Worm (Caenorhabditis elegans) whole organism, late embryonic: ENCODE measurements around the gene K09E2.1.

Experiments used
- Y22D7AL.16 ChIP-seq: sonication (generic microtip); optimal IDR thresholded peaks from 2 replicates; lab custom pipeline; 2016; ENCODE audit warnings: missing genetic modification characterization, missing compliant biosample characterization
- ahr-1 ChIP-seq: sonication (generic microtip); optimal IDR thresholded peaks from 2 replicates; lab custom pipeline; 2016; ENCODE audit warnings: missing genetic modification characterization, missing compliant biosample characterization
- ama-1 ChIP-seq: fragments of 150-350 bp; optimal IDR thresholded peaks from 2 replicates; lab custom pipeline; 2014
- ceh-14 ChIP-seq: sonication (generic microtip); optimal IDR thresholded peaks from 2 replicates; lab custom pipeline; 2016; ENCODE audit warnings: missing genotype, missing genetic modification characterization, missing compliant biosample characterization
- ceh-18 ChIP-seq: sonication (generic microtip); optimal IDR thresholded peaks from 2 replicates; lab custom pipeline; 2016; ENCODE audit warnings: missing genetic modification characterization, missing compliant biosample characterization
- ceh-19 ChIP-seq: fragments of 200-800 bp; sonication (Bioruptor generic); optimal IDR thresholded peaks from 2 replicates; lab custom pipeline; 2018; ENCODE audit warnings: mild to moderate bottlenecking, missing genetic modification characterization, missing compliant biosample characterization
- ceh-2 ChIP-seq: sonication (generic microtip); optimal IDR thresholded peaks from 2 replicates; lab custom pipeline; 2016; ENCODE audit warnings: missing genotype, missing genetic modification characterization, missing compliant biosample characterization
- ceh-30 ChIP-seq: fragments of 150-350 bp; optimal IDR thresholded peaks from 2 replicates; lab custom pipeline; 2014; ENCODE audit warnings: missing biosample characterization, missing genetic modification characterization
- ceh-31 ChIP-seq: sonication (generic microtip); optimal IDR thresholded peaks from 2 replicates; lab custom pipeline; 2016; ENCODE audit warnings: missing genetic modification characterization, missing compliant biosample characterization
- ceh-34 ChIP-seq: sonication (generic microtip); optimal IDR thresholded peaks from 2 replicates; lab custom pipeline; 2016; ENCODE audit warnings: mild to moderate bottlenecking, missing genetic modification characterization, missing compliant biosample characterization
- ceh-45 ChIP-seq: fragments of 200-800 bp; sonication (Bioruptor generic); IDR thresholded peaks from 2 replicates; pipeline ENCODE4 v1.3.6; 2022; ENCODE audit warnings: missing genetic modification reagents, missing genetic modification characterization, missing compliant biosample characterization
- ceh-48 ChIP-seq: sonication (generic microtip); optimal IDR thresholded peaks from 2 replicates; lab custom pipeline; 2016; ENCODE audit warnings: missing genetic modification characterization, inconsistent platforms, missing compliant biosample characterization
- ceh-6 ChIP-seq: fragments of 200-800 bp; sonication (Bioruptor generic); optimal IDR thresholded peaks from 2 replicates; lab custom pipeline; 2018; ENCODE audit warnings: mild to moderate bottlenecking, missing genetic modification characterization, missing compliant biosample characterization
- ceh-9 ChIP-seq: sonication (generic microtip); optimal IDR thresholded peaks from 2 replicates; lab custom pipeline; 2016; ENCODE audit warnings: mild to moderate bottlenecking, missing genetic modification characterization, inconsistent platforms, missing compliant biosample characterization
- dmd-4 ChIP-seq: sonication (generic microtip); optimal IDR thresholded peaks from 2 replicates; lab custom pipeline; 2016; ENCODE audit warnings: borderline replicate concordance, missing genetic modification characterization, missing compliant biosample characterization
- eyg-1 ChIP-seq: sonication (generic microtip); optimal IDR thresholded peaks from 2 replicates; lab custom pipeline; 2016; ENCODE audit warnings: missing genotype, missing genetic modification characterization, missing compliant biosample characterization
- gmeb-2 ChIP-seq: sonication (generic microtip); optimal IDR thresholded peaks from 2 replicates; lab custom pipeline; 2016; ENCODE audit warnings: missing genetic modification characterization, inconsistent platforms, missing compliant biosample characterization
- hlh-30 ChIP-seq: sonication (generic microtip); optimal IDR thresholded peaks from 2 replicates; lab custom pipeline; 2017; ENCODE audit warnings: antibody characterized with exemption, missing genetic modification characterization, missing compliant biosample characterization; ENCODE audit not compliant: insufficient read depth
- hlh-8 ChIP-seq: sonication (generic microtip); optimal IDR thresholded peaks from 2 replicates; lab custom pipeline; 2016; ENCODE audit warnings: missing genotype, missing genetic modification characterization, missing compliant biosample characterization
- lin-11 ChIP-seq: fragments of 200-800 bp; sonication (Bioruptor generic); optimal IDR thresholded peaks from 2 replicates; lab custom pipeline; 2018; ENCODE audit warnings: mild to moderate bottlenecking, missing genetic modification characterization, missing compliant biosample characterization
- madf-2 ChIP-seq: sonication (generic microtip); optimal IDR thresholded peaks from 2 replicates; lab custom pipeline; 2017; ENCODE audit warnings: missing genetic modification characterization, missing compliant biosample characterization
- nfya-1 ChIP-seq: sonication (generic microtip); optimal IDR thresholded peaks from 2 replicates; lab custom pipeline; 2017; ENCODE audit warnings: missing genetic modification characterization, mild to moderate bottlenecking, missing compliant biosample characterization, antibody characterized with exemption, moderate library complexity
- nhr-11 ChIP-seq: fragments of 150-350 bp; optimal IDR thresholded peaks from 2 replicates; lab custom pipeline; 2014; ENCODE audit warnings: missing biosample characterization, missing genetic modification characterization
- pat-9 ChIP-seq: fragments of 200-800 bp; sonication (Bioruptor generic); optimal IDR thresholded peaks from 2 replicates; lab custom pipeline; 2018; ENCODE audit warnings: mild to moderate bottlenecking, missing genetic modification characterization, moderate library complexity, missing compliant biosample characterization
- pax-1 ChIP-seq: fragments of 150-350 bp; optimal IDR thresholded peaks from 2 replicates; lab custom pipeline; 2014; ENCODE audit warnings: missing biosample characterization, missing genetic modification characterization
- ref-2 ChIP-seq: sonication (generic microtip); optimal IDR thresholded peaks from 2 replicates; lab custom pipeline; 2016; ENCODE audit warnings: missing genetic modification characterization, missing compliant biosample characterization
- rnt-1 ChIP-seq: sonication (generic microtip); optimal IDR thresholded peaks from 2 replicates; lab custom pipeline; 2016; ENCODE audit warnings: missing genetic modification characterization, missing compliant biosample characterization
- sdc-2 ChIP-seq: sonication (generic microtip); optimal IDR thresholded peaks from 2 replicates; lab custom pipeline; 2016; ENCODE audit warnings: missing genotype, missing genetic modification characterization, missing compliant biosample characterization
- sox-2 ChIP-seq: fragments of 200-800 bp; sonication (Bioruptor generic); IDR thresholded peaks from 2 replicates; pipeline ENCODE4 v1.3.6; 2022; ENCODE audit warnings: missing genetic modification reagents, missing genetic modification characterization, missing compliant biosample characterization
- sox-4 ChIP-seq: sonication (generic microtip); optimal IDR thresholded peaks from 2 replicates; lab custom pipeline; 2017; ENCODE audit warnings: mild to moderate bottlenecking, missing genetic modification characterization, inconsistent platforms, missing compliant biosample characterization
- ttx-3 ChIP-seq: sonication (generic microtip); optimal IDR thresholded peaks from 2 replicates; lab custom pipeline; 2016; ENCODE audit warnings: missing genetic modification reagents, missing genetic modification characterization, missing compliant biosample characterization
- unc-3 ChIP-seq, 2 experiments: fragments of 200-800 bp in 1 of 2; sonication (Bioruptor generic) in 1 of 2; sonication (generic microtip) in 1 of 2; conservative IDR thresholded peaks in 1 of 2; optimal IDR thresholded peaks in 1 of 2; 2 replicates each; pipeline versions ENCODE4 v1.3.6 to Lab custom; 2016 to 2022; ENCODE audit warnings: missing compliant biosample characterization in 2 of 2, missing genetic modification characterization in 2 of 2, missing genetic modification reagents in 1 of 2
- unc-42 ChIP-seq: sonication (generic microtip); optimal IDR thresholded peaks from 2 replicates; lab custom pipeline; 2016; ENCODE audit warnings: missing genotype, missing genetic modification characterization, missing compliant biosample characterization
- ztf-16 ChIP-seq: sonication (generic microtip); optimal IDR thresholded peaks from 2 replicates; lab custom pipeline; 2017; ENCODE audit warnings: missing genetic modification characterization, missing compliant biosample characterization

Gene K09E2.1

DNA sequence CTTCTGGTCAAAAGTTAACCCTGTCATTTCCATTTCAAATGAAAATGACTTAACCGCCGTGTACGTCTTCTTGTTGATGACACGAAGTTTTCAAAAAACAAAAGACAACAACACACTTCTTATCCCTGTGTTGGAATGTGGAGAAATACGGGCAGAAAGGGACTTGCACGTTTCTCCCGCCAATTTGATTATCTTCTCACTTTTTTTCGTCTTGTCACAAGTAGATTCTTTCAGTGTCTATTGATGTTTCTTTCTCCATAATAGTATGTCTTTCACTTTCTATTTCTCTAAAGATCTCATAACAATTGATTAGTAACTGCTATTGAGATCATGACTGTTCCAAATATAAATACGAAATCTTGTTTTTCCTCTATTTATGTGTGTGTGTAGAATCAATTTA lies 22.2 kb upstream of the K09E2.1 start:
- TF ChIP-seq unc-42 (tag; lab: Kevin White, UChicago) (peak; percentile 87), hlh-30 (tag; lab: Kevin White, UChicago) (no peak), ama-1 (lab: Kevin White, UChicago) (no peak), Y22D7AL.16 (tag; lab: Kevin White, UChicago) (no peak)

DNA sequence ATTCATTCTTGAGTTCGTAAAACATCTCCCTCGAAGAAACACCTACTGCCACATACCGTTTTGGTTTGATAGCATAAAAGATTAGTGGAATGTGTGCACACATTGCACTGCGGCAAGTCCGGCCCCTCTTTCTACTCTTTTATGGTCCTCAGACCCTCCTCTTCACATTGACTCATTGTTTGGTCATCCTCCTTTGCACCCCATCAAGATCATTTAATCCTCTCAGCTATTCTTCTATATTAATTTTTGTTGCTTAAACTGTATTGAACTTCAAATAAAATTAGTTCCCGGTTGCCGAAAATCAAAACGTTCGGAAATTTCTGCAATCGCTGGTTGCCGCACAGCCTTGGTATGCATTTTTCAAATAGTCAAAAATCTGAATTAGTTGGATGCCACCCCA lies 21.4 kb upstream of the K09E2.1 start, which contains the start of gene rig-1:
rig-1 (plus strand) TSS at position 301 of the 400 bp plus-strand sequence.
- TF ChIP-seq ceh-6 (no peak), gmeb-2 (tag; lab: Kevin White, UChicago) (no peak), sox-4 (no peak), sdc-2 (no peak), ceh-19 (GFP tag; lab: Kevin White, UChicago) (no peak), sox-2 (no peak), ceh-30 (tag; lab: Kevin White, UChicago) (no peak), rnt-1 (tag; lab: Kevin White, UChicago) (no peak), nfya-1 (no peak), ref-2 (tag; lab: Kevin White, UChicago) (no peak), dmd-4 (tag; lab: Kevin White, UChicago) (no peak), ceh-9 (tag; lab: Kevin White, UChicago) (no peak), ttx-3 (tag; lab: Kevin White, UChicago) (no peak), pax-1 (tag; lab: Kevin White, UChicago) (no peak), ceh-48 (no peak), ahr-1 (tag; lab: Kevin White, UChicago) (no peak), nhr-11 (tag; lab: Kevin White, UChicago) (no peak)

DNA sequence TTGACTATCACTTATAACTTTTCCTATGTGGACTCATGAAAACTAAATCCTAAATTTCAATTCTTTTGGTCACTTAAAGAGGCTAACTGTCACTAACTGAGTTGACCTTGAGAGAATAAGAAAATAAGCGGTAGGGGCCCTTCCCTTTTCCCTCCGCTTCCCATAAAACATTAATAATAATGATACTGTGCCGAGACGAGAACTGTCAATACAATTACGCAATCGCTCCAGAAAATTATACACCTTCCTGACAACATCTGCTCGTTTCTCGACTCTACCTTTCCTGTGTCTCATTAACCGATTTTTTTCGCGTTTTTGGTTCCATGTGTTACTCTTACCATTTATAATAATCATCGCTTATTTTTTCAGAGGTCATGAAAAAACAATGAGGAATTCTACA lies 20.8 kb upstream of the K09E2.1 start:
- no peak for TF ChIP-seq eyg-1 (tag; lab: Kevin White, UChicago)
- no peak for TF ChIP-seq ceh-31
- no peak for TF ChIP-seq ceh-2
- TF ChIP-seq sdc-2, result no peak
- no peak for TF ChIP-seq Y22D7AL.16 (tag; lab: Kevin White, UChicago)
- TF ChIP-seq sox-2, result no peak
- no peak for TF ChIP-seq ceh-34
- TF ChIP-seq ceh-18 (tag; lab: Kevin White, UChicago), result no peak
- no peak for TF ChIP-seq hlh-30 (tag; lab: Kevin White, UChicago)
- no peak for TF ChIP-seq sox-4
- no peak for TF ChIP-seq ceh-45 (GFP tag; lab: Robert Waterston, UW)
- TF ChIP-seq pat-9 (tag; lab: Kevin White, UChicago), result no peak
- TF ChIP-seq hlh-8 (tag; lab: Kevin White, UChicago), result no peak
- TF ChIP-seq madf-2 (tag; lab: Kevin White, UChicago), result no peak
- no peak for TF ChIP-seq lin-11 (tag; lab: Kevin White, UChicago)
- TF ChIP-seq ztf-16 (tag; lab: Kevin White, UChicago), result no peak
- no peak for TF ChIP-seq ceh-9 (tag; lab: Kevin White, UChicago)
- TF ChIP-seq unc-3 (GFP tag; conservative IDR thresholded peaks at IDR 0.05; lab: Robert Waterston, UW), result no peak
- TF ChIP-seq unc-3 (tag; optimal IDR thresholded peaks at IDR 0.05; lab: Kevin White, UChicago), result no peak

DNA sequence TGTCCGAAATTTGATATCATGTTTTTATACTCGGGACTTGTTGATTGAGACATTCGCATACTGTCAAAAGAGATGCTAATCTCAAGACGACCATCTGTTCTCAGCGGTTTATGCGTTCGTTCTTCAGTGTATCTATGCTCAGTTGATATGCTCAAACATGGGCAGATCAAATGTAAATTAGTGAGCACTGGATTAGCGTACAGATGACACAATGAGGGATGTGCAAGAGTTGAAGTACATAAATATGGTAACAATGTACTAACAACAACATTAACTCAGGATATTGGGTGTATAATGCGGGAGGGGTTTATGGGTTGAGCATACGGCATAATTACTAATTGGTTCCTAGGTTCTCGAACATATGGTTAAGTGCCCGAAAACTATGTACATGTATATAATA lies 19.2 kb upstream of the K09E2.1 start:
- TF ChIP-seq unc-42 (tag; lab: Kevin White, UChicago) (peak; percentile 9), ceh-14 (tag; lab: Kevin White, UChicago) (no peak)
- TF ChIP-seq, all 69 proteins: peak for 1

DNA sequence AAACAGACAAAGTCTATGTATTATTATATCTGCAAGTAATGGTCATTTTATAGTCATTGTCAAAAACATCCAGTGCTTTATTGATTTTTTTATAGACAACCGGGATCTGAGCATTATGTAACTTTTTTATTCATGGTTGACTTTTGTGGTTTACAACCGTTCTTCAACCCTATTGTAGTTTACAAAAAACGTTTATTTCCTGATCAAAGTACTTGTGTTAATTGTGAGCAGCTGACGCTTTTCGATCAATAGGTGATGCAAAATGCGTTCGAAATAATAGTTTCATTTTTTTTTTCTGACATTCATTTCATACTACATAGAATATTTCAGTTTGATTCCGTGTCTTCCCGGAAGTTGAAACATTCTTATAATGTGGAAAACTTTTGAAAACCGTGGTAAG lies 8.9 kb upstream of the K09E2.1 start, which contains the start of the genes K09E2.2 and K09E2.3:
K09E2.2 (plus strand) TSS at position 301 of the 400 bp plus-strand sequence.
K09E2.3 (plus strand) TSS at position 325 of the 400 bp plus-strand sequence.
- no peak for TF ChIP-seq unc-42 (tag; lab: Kevin White, UChicago)
